Worm (Caenorhabditis elegans) whole organism, young adult: ENCODE data around the gene cbp-1.

ENCODE experiments used
- B0019.2 ChIP-seq: fragments of 200-800 bp; sonication (Bioruptor generic); conservative IDR thresholded peaks from 2 replicates; pipeline ENCODE4 v1.3.6; 2022; ENCODE audit warnings: missing genetic modification reagents, missing genetic modification characterization, missing compliant biosample characterization
- C06A6.2 ChIP-seq: fragments of 200-800 bp; sonication (Bioruptor generic); conservative IDR thresholded peaks from 2 replicates; pipeline ENCODE4 v1.3.6; 2022; ENCODE audit warnings: missing genetic modification characterization, missing compliant biosample characterization
- C17E4.6 ChIP-seq: fragments of 200-800 bp; sonication (Bioruptor generic); IDR thresholded peaks from 2 replicates; pipeline ENCODE4 v1.3.6; 2022; ENCODE audit warnings: missing genetic modification reagents, missing genetic modification characterization, missing compliant biosample characterization
- F22D6.2 ChIP-seq: sonication (generic microtip); optimal IDR thresholded peaks from 2 replicates; lab custom pipeline; 2016; ENCODE audit warnings: mild to moderate bottlenecking, missing genetic modification characterization, missing compliant biosample characterization
- F52B5.7 ChIP-seq: sonication (generic microtip); optimal IDR thresholded peaks from 2 replicates; lab custom pipeline; 2016; ENCODE audit warnings: mild to moderate bottlenecking, missing genetic modification characterization, missing compliant biosample characterization
- F57A8.1 ChIP-seq: fragments of 200-800 bp; sonication (Bioruptor generic); optimal IDR thresholded peaks from 2 replicates; lab custom pipeline; 2018; ENCODE audit warnings: mild to moderate bottlenecking, missing genetic modification characterization, moderate library complexity, missing compliant biosample characterization
- F57C9.4 ChIP-seq: sonication (generic microtip); optimal IDR thresholded peaks from 2 replicates; lab custom pipeline; 2017; ENCODE audit warnings: mild to moderate bottlenecking, missing genetic modification characterization, missing compliant biosample characterization
- T07F8.4 ChIP-seq: sonication (generic microtip); optimal IDR thresholded peaks from 2 replicates; lab custom pipeline; 2016; ENCODE audit warnings: mild to moderate bottlenecking, missing genetic modification characterization, moderate library complexity, missing compliant biosample characterization
- Y56A3A.18 ChIP-seq: fragments of 200-800 bp; sonication (Bioruptor generic); IDR thresholded peaks from 2 replicates; pipeline ENCODE4 v1.3.6; 2022; ENCODE audit warnings: missing genetic modification reagents, missing genetic modification characterization, missing compliant biosample characterization
- Y95B8A.8 ChIP-seq: fragments of 200-800 bp; sonication (Bioruptor generic); IDR thresholded peaks from 2 replicates; pipeline ENCODE4 v1.3.6; 2022; ENCODE audit warnings: missing genetic modification reagents, missing genetic modification characterization, missing compliant biosample characterization
- akir-1 ChIP-seq: fragments of 200-800 bp; sonication (Bioruptor generic); optimal IDR thresholded peaks from 2 replicates; lab custom pipeline; 2018; ENCODE audit warnings: mild to moderate bottlenecking, missing genetic modification characterization, moderate library complexity, missing compliant biosample characterization
- aptf-2 ChIP-seq: fragments of 200-800 bp; sonication (Bioruptor generic); conservative IDR thresholded peaks from 2 replicates; pipeline ENCODE4 v1.3.6; 2022; ENCODE audit warnings: missing genetic modification reagents, missing genetic modification characterization, missing compliant biosample characterization
- aptf-3 ChIP-seq: fragments of 200-800 bp; sonication (Bioruptor generic); IDR thresholded peaks from 2 replicates; pipeline ENCODE4 v1.3.6; 2022; ENCODE audit warnings: missing genetic modification characterization, missing compliant biosample characterization
- athp-1 ChIP-seq: sonication (generic microtip); optimal IDR thresholded peaks from 2 replicates; lab custom pipeline; 2017; ENCODE audit warnings: mild to moderate bottlenecking, missing genetic modification characterization, missing compliant biosample characterization
- attf-6 ChIP-seq: fragments of 200-800 bp; sonication (Bioruptor generic); IDR thresholded peaks from 2 replicates; pipeline ENCODE4 v1.3.6; 2022; ENCODE audit warnings: missing genetic modification reagents, missing genetic modification characterization, missing compliant biosample characterization
- bed-2 ChIP-seq: fragments of 200-800 bp; sonication (Bioruptor generic); IDR thresholded peaks from 2 replicates; pipeline ENCODE4 v1.3.6; 2022; ENCODE audit warnings: missing genetic modification reagents, missing genetic modification characterization, missing compliant biosample characterization
- ccch-3 ChIP-seq: fragments of 200-800 bp; sonication (Bioruptor generic); optimal IDR thresholded peaks from 2 replicates; lab custom pipeline; 2018; ENCODE audit warnings: mild to moderate bottlenecking, missing genetic modification characterization, missing compliant biosample characterization
- ceh-100 ChIP-seq: fragments of 200-800 bp; sonication (Bioruptor generic); IDR thresholded peaks from 2 replicates; pipeline ENCODE4 v1.3.6; 2022; ENCODE audit warnings: missing genetic modification reagents, missing genetic modification characterization, missing compliant biosample characterization
- ceh-91 ChIP-seq: fragments of 200-800 bp; sonication (Bioruptor generic); IDR thresholded peaks from 2 replicates; pipeline ENCODE4 v1.3.6; 2022; ENCODE audit warnings: missing genetic modification reagents, missing genetic modification characterization, missing compliant biosample characterization
- chd-7 ChIP-seq: sonication (generic microtip); optimal IDR thresholded peaks from 2 replicates; lab custom pipeline; 2016; ENCODE audit warnings: mild to moderate bottlenecking, missing genetic modification characterization, moderate library complexity, missing compliant biosample characterization
- die-1 ChIP-seq: sonication (generic microtip); optimal IDR thresholded peaks from 2 replicates; lab custom pipeline; 2016; ENCODE audit warnings: missing genotype, mild to moderate bottlenecking, missing genetic modification characterization, missing compliant biosample characterization
- dox-1 ChIP-seq: fragments of 200-800 bp; sonication (Bioruptor generic); IDR thresholded peaks from 2 replicates; pipeline ENCODE4 v1.3.6; 2022; ENCODE audit warnings: missing genetic modification reagents, missing genetic modification characterization, missing compliant biosample characterization
- dpff-1 ChIP-seq: sonication (generic microtip); optimal IDR thresholded peaks from 2 replicates; lab custom pipeline; 2017; ENCODE audit warnings: mild to moderate bottlenecking, missing genetic modification characterization, missing compliant biosample characterization
- efl-1 ChIP-seq: fragments of 150-350 bp; optimal IDR thresholded peaks from 2 replicates; lab custom pipeline; 2014; ENCODE audit warnings: missing biosample characterization, missing genetic modification reagents, missing genetic modification characterization
- egl-18 ChIP-seq: fragments of 200-800 bp; sonication (Bioruptor generic); IDR thresholded peaks from 2 replicates; pipeline ENCODE4 v1.3.6; 2022; ENCODE audit warnings: missing genetic modification reagents, missing genetic modification characterization, missing compliant biosample characterization
- egl-44 ChIP-seq: fragments of 200-800 bp; sonication (Bioruptor generic); IDR thresholded peaks from 2 replicates; pipeline ENCODE4 v1.3.6; 2022; ENCODE audit warnings: missing genetic modification reagents, missing genetic modification characterization, missing compliant biosample characterization
- gei-17 ChIP-seq: fragments of 200-800 bp; sonication (Bioruptor generic); optimal IDR thresholded peaks from 2 replicates; lab custom pipeline; 2018; ENCODE audit warnings: mild to moderate bottlenecking, missing genetic modification characterization, missing compliant biosample characterization
- hlh-26 ChIP-seq: fragments of 200-800 bp; sonication (Bioruptor generic); conservative IDR thresholded peaks from 2 replicates; pipeline ENCODE4 v1.3.6; 2022; ENCODE audit warnings: missing genetic modification reagents, missing genetic modification characterization, missing compliant biosample characterization
- hmg-20 ChIP-seq: fragments of 200-800 bp; sonication (Bioruptor generic); IDR thresholded peaks from 2 replicates; pipeline ENCODE4 v1.3.6; 2022; ENCODE audit warnings: missing genetic modification reagents, missing genetic modification characterization, missing compliant biosample characterization
- let-526 ChIP-seq: fragments of 200-800 bp; sonication (Bioruptor generic); IDR thresholded peaks from 2 replicates; pipeline ENCODE4 v1.3.6; 2022; ENCODE audit warnings: missing genetic modification reagents, missing genetic modification characterization, missing compliant biosample characterization
- lin-54 ChIP-seq: fragments of 200-800 bp; sonication (Bioruptor generic); optimal IDR thresholded peaks from 2 replicates; lab custom pipeline; 2018; ENCODE audit warnings: mild to moderate bottlenecking, missing genetic modification characterization, missing compliant biosample characterization
- lsl-1 ChIP-seq: fragments of 200-800 bp; sonication (Bioruptor generic); optimal IDR thresholded peaks from 2 replicates; lab custom pipeline; 2018; ENCODE audit warnings: mild to moderate bottlenecking, missing genetic modification characterization, moderate library complexity, missing compliant biosample characterization
- mes-4 ChIP-seq: sonication (generic microtip); optimal IDR thresholded peaks from 2 replicates; lab custom pipeline; 2016; ENCODE audit warnings: missing genotype, missing genetic modification characterization, missing compliant biosample characterization
- nfya-2 ChIP-seq: fragments of 200-800 bp; sonication (Bioruptor generic); IDR thresholded peaks from 2 replicates; pipeline ENCODE4 v1.3.6; 2022; ENCODE audit warnings: missing genetic modification reagents, missing genetic modification characterization, missing compliant biosample characterization
- nhr-179 ChIP-seq: sonication (generic microtip); optimal IDR thresholded peaks from 2 replicates; lab custom pipeline; 2016; ENCODE audit warnings: mild to moderate bottlenecking, missing genetic modification characterization, missing compliant biosample characterization
- nhr-90 ChIP-seq: sonication (generic microtip); optimal IDR thresholded peaks from 2 replicates; lab custom pipeline; 2016; ENCODE audit warnings: missing genotype, mild to moderate bottlenecking, missing genetic modification characterization, missing compliant biosample characterization
- pbrm-1 ChIP-seq: fragments of 200-800 bp; sonication (Bioruptor generic); IDR thresholded peaks from 2 replicates; pipeline ENCODE4 v1.3.6; 2022; ENCODE audit warnings: missing genetic modification reagents, missing genetic modification characterization, missing compliant biosample characterization
- sdz-38 ChIP-seq: sonication (generic microtip); optimal IDR thresholded peaks from 2 replicates; lab custom pipeline; 2016; ENCODE audit warnings: missing genotype, missing genetic modification characterization, missing compliant biosample characterization
- snpc-3.4 ChIP-seq: sonication (generic microtip); optimal IDR thresholded peaks from 2 replicates; lab custom pipeline; 2017; ENCODE audit warnings: missing genetic modification characterization, mild to moderate bottlenecking, missing compliant biosample characterization, antibody characterized with exemption, moderate library complexity, missing genotype, missing genetic modification reagents
- snpc-4 ChIP-seq, 5 experiments: fragments of 150-350 bp in 1 of 5; sonication (generic microtip) in 4 of 5; optimal IDR thresholded peaks; 2 replicates each; lab custom pipeline; 2014 to 2018; ENCODE audit warnings: missing genetic modification characterization in 5 of 5, missing biosample characterization in 3 of 5, antibody characterized with exemption in 2 of 5, mild to moderate bottlenecking in 2 of 5, missing compliant biosample characterization in 2 of 5, missing genotype in 2 of 5, moderate library complexity in 2 of 5, missing genetic modification reagents in 1 of 5
- somi-1 ChIP-seq: fragments of 200-800 bp; sonication (Bioruptor generic); optimal IDR thresholded peaks from 2 replicates; lab custom pipeline; 2018; ENCODE audit warnings: mild to moderate bottlenecking, missing genetic modification characterization, missing compliant biosample characterization
- sptf-2 ChIP-seq: fragments of 200-800 bp; sonication (Bioruptor generic); optimal IDR thresholded peaks from 2 replicates; lab custom pipeline; 2018; ENCODE audit warnings: mild to moderate bottlenecking, missing genetic modification characterization, missing compliant biosample characterization
- tlf-1 ChIP-seq: fragments of 200-800 bp; sonication (Bioruptor generic); optimal IDR thresholded peaks from 2 replicates; lab custom pipeline; 2018; ENCODE audit warnings: mild to moderate bottlenecking, missing genetic modification characterization, missing compliant biosample characterization
- unc-130 ChIP-seq: sonication (generic microtip); optimal IDR thresholded peaks from 2 replicates; lab custom pipeline; 2016; ENCODE audit warnings: missing genetic modification reagents, missing genetic modification characterization, missing compliant biosample characterization
- unc-62 ChIP-seq: fragments of 150-350 bp; optimal IDR thresholded peaks from 2 replicates; lab custom pipeline; 2014; ENCODE audit warnings: missing biosample characterization, missing genetic modification reagents, missing genetic modification characterization
- ztf-18 ChIP-seq: sonication (generic microtip); optimal IDR thresholded peaks from 2 replicates; lab custom pipeline; 2016; ENCODE audit warnings: missing genotype, mild to moderate bottlenecking, missing genetic modification characterization, missing compliant biosample characterization
- ztf-22 ChIP-seq: fragments of 200-800 bp; sonication (Bioruptor generic); optimal IDR thresholded peaks from 2 replicates; lab custom pipeline; 2018; ENCODE audit warnings: mild to moderate bottlenecking, missing genetic modification characterization, moderate library complexity, missing compliant biosample characterization
- ztf-26 ChIP-seq: sonication (generic microtip); optimal IDR thresholded peaks from 2 replicates; lab custom pipeline; 2017; ENCODE audit warnings: missing genetic modification characterization, missing compliant biosample characterization
- ztf-28 ChIP-seq: fragments of 200-800 bp; sonication (Bioruptor generic); IDR thresholded peaks from 2 replicates; pipeline ENCODE4 v1.3.6; 2022; ENCODE audit warnings: missing genetic modification reagents, missing genetic modification characterization, missing compliant biosample characterization

The cbp-1 gene

DNA sequence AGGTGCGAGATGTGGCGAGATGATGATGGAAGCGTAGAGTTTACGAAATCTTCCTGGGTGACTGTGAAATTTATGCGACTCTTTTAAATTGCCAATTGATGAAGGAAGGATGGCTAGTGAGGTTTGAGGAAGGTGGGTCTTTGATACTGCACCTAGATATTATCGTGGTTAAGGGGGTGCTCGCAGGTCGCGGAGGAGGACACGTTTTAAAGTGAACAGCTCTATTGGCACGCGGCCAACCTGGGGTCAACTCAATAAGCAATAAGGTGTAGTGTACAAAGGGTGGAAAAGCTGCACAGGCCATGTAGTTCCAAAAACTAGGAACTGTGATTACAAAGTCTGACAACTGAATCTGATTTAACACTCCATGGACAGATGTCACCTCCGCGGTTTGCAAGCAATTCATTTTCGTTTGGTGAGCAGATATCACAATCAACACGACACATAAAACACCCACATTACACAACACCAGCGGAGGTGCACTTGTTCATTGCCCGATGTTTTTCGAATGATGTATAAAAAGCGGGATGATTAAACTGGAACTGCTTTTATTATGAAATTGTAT lies 20.9 kb upstream of the cbp-1 start (continued):
- TF ChIP-seq nhr-90 (tag; lab: Kevin White, UChicago), result no peak
- TF ChIP-seq ceh-91, result no peak
- TF ChIP-seq athp-1 (tag; lab: Kevin White, UChicago), result no peak
- peak; percentile 37 for TF ChIP-seq ztf-18 (tag; lab: Kevin White, UChicago)
- TF ChIP-seq F52B5.7, result peak; percentile 18
- peak; percentile 7 for TF ChIP-seq lsl-1
- TF ChIP-seq hlh-26 (GFP tag; lab: Robert Waterston, UW), result no peak
- no peak for TF ChIP-seq sdz-38 (tag; lab: Kevin White, UChicago)
- TF ChIP-seq snpc-4 (GFP tag; optimal IDR thresholded peaks at IDR 0.05; lab: Kevin White, UChicago), result no peak
- no peak for TF ChIP-seq snpc-4 (tag; optimal IDR thresholded peaks at IDR 0.05; lab: Kevin White, UChicago)
- no peak for TF ChIP-seq egl-18 (GFP tag; lab: Robert Waterston, UW)
- TF ChIP-seq aptf-2 (GFP tag; lab: Robert Waterston, UW), result no peak
- 0 out of 2 replicates have a peak, but pooled peaks have one; percentile 9 for TF ChIP-seq Y95B8A.8
- TF ChIP-seq somi-1 (GFP tag; lab: Kevin White, UChicago), result no peak
- no peak for TF ChIP-seq C06A6.2 (GFP tag; lab: Robert Waterston, UW)
- TF ChIP-seq Y56A3A.18 (GFP tag; lab: Robert Waterston, UW), result no peak
- no peak for TF ChIP-seq tlf-1
- no peak for TF ChIP-seq aptf-3 (GFP tag; lab: Robert Waterston, UW)
- TF ChIP-seq sptf-2 (GFP tag; lab: Kevin White, UChicago), result no peak
- TF ChIP-seq bed-2 (GFP tag; lab: Robert Waterston, UW), result no peak
- no peak for TF ChIP-seq F57A8.1
- TF ChIP-seq efl-1, result no peak
- TF ChIP-seq C17E4.6 (GFP tag; lab: Robert Waterston, UW), result 0 out of 2 replicates have a peak, but pooled peaks have one; percentile 12
- TF ChIP-seq ztf-28, result no peak
- TF ChIP-seq let-526 (GFP tag; lab: Robert Waterston, UW), result no peak
- TF ChIP-seq attf-6 (GFP tag; lab: Robert Waterston, UW), result no peak; the same call in 1 of the 2 replicates
- TF ChIP-seq hmg-20 (GFP tag; lab: Robert Waterston, UW), result no peak
- TF ChIP-seq die-1 (tag; lab: Kevin White, UChicago), result no peak
- TF ChIP-seq dpff-1, result no peak
- no peak for TF ChIP-seq F57C9.4 (tag; lab: Kevin White, UChicago)
- no peak for TF ChIP-seq gei-17 (GFP tag; lab: Kevin White, UChicago)
- no peak for TF ChIP-seq ztf-22 (GFP tag; lab: Kevin White, UChicago)
- no peak for TF ChIP-seq dox-1 (GFP tag; lab: Robert Waterston, UW)
- TF ChIP-seq ztf-26 (tag; lab: Kevin White, UChicago), result no peak
- TF ChIP-seq T07F8.4 (tag; lab: Kevin White, UChicago), result no peak
- TF ChIP-seq ccch-3 (GFP tag; lab: Kevin White, UChicago), result no peak
- no peak for TF ChIP-seq pbrm-1
- TF ChIP-seq egl-44 (GFP tag; lab: Robert Waterston, UW), result no peak
- no peak for TF ChIP-seq snpc-3.4 (tag; lab: Kevin White, UChicago)
- TF ChIP-seq mes-4, result no peak
- peak; percentile 59 for TF ChIP-seq lin-54 (GFP tag; lab: Kevin White, UChicago)
- no peak for TF ChIP-seq nfya-2 (GFP tag; lab: Robert Waterston, UW)
- TF ChIP-seq unc-130 (GFP tag; lab: Kevin White, UChicago), result no peak
- 0 out of 2 replicates have a peak, but pooled peaks have one; percentile 11 for TF ChIP-seq ceh-100 (GFP tag; lab: Robert Waterston, UW)
- no peak for TF ChIP-seq F22D6.2 (tag; lab: Kevin White, UChicago)
- TF ChIP-seq B0019.2, result no peak
- TF ChIP-seq chd-7, result no peak
- no peak for TF ChIP-seq unc-62
- TF ChIP-seq nhr-179 (tag; lab: Kevin White, UChicago), result no peak
- TF ChIP-seq akir-1, result no peak
- TF ChIP-seq, all 124 proteins: peak for 21
